Comparison of ENCODE assay signal across 1 fruit fly cellular context in the genomic region with DNA sequence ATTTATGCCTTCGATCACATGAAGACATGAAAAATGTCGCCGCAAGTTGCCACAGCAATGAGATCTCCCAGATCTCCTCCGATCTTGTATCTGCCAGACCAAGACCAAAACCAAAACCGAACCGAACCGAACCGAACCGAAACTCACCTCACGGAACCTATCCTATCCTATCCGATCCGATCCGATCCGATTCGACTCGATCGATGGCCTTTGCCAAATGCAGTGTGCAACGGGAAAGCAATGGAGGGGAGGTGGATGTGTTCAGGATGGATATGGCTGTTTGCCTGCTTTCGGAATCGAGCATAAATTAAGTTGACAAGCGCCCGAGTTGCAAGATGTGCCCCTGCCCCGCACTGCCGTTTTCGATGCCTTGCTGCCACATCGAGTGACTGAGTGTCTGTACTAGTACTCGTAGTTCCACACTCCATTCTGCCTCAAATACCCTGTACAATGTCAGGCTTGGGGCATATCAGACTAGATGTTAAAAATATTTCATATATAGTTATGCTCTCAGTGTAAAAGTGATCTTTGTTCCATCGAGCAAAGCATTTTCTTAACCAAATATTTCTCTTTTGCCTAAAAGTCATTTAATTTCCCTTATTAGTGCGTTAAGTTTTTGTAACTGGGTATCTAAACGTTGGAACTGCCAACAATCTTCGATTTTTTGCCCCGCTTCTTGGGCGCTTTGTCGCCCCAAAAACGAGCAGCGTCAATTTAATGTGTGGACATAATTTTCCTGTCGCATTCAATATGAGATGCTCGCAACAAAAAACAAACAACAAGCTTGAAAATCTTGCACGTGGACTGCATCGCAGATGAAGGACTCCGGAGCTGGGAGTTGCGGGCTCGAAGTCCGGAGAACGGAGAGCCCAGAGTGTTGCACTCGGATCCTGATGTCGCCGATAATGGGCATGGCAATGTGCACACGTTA.
TF ChIP-seq lines count a peak whose summit lies in the region.

No protein-coding gene starts in this region.

TF ChIP-seq in whole organism, embryonic, 481 proteins besides CTCF, POLR2A, EP300 and RAD21 (continued from another document):
- TF ChIP-seq dimm (GFP tag; IDR thresholded peaks at IDR 0.05; lab: Robert Waterston, UW), result 0 out of 2 replicates have a peak, but pooled peaks have one; percentile 22
- TF ChIP-seq GATAe (GFP tag; conservative IDR thresholded peaks at IDR 0.05; lab: Robert Waterston, UW), result no peak
- no peak for TF ChIP-seq cas (GFP tag; IDR thresholded peaks at IDR 0.05; lab: Robert Waterston, UW)
- no peak for TF ChIP-seq CG7928 (GFP tag; optimal IDR thresholded peaks at IDR 0.05; lab: Kevin White, UChicago)
- TF ChIP-seq hb (GFP tag; IDR thresholded peaks at IDR 0.05; lab: Robert Waterston, UW; ENCODE audit: partially characterized antibody), result no peak
- no peak for TF ChIP-seq CG15011 (GFP tag; optimal IDR thresholded peaks at IDR 0.05; lab: Kevin White, UChicago)
- peak; percentile 82 for TF ChIP-seq lmd (GFP tag; IDR thresholded peaks at IDR 0.05; lab: Robert Waterston, UW)
- TF ChIP-seq Pdp1 (GFP tag; optimal IDR thresholded peaks at IDR 0.05; lab: Kevin White, UChicago), result peak; percentile 77 to 84
- peak; percentile 60 for TF ChIP-seq CG12104 (GFP tag; optimal IDR thresholded peaks at IDR 0.05; lab: Kevin White, UChicago)
- TF ChIP-seq Neu2 (GFP tag; optimal IDR thresholded peaks at IDR 0.05; lab: Kevin White, UChicago; ENCODE audit: borderline replicate concordance), result peak; percentile 34
- no peak for TF ChIP-seq inv (GFP tag; IDR thresholded peaks at IDR 0.05; lab: Robert Waterston, UW; ENCODE audit: partially characterized antibody)
- TF ChIP-seq scrt (GFP tag; optimal IDR thresholded peaks at IDR 0.05; lab: Kevin White, UChicago), result no peak
- TF ChIP-seq lov (optimal IDR thresholded peaks at IDR 0.05; lab: Kevin White, UChicago), result no peak
- peak; percentile 72; the same call in 2 of the 3 replicates for TF ChIP-seq lov (GFP tag; IDR thresholded peaks at IDR 0.05; lab: Robert Waterston, UW)
- TF ChIP-seq CHES-1-like (GFP tag; optimal IDR thresholded peaks at IDR 0.05; lab: Kevin White, UChicago), result peak; percentile 25
- no peak for TF ChIP-seq CG8281 (tag; optimal IDR thresholded peaks at IDR 0.05; lab: Kevin White, UChicago)
- no peak for TF ChIP-seq CG15479 (GFP tag; optimal IDR thresholded peaks at IDR 0.05; lab: Kevin White, UChicago)
- peak; percentile 29 for TF ChIP-seq tup (GFP tag; optimal IDR thresholded peaks at IDR 0.05; lab: Kevin White, UChicago)
- TF ChIP-seq Dfd (GFP tag; optimal IDR thresholded peaks at IDR 0.05; lab: Kevin White, UChicago), result no peak
- TF ChIP-seq CG17912 (GFP tag; optimal IDR thresholded peaks at IDR 0.05; lab: Kevin White, UChicago), result no peak
- TF ChIP-seq MTF-1 (GFP tag; optimal IDR thresholded peaks at IDR 0.05; lab: Kevin White, UChicago; ENCODE audit: borderline replicate concordance), result no peak
- TF ChIP-seq unpg (GFP tag; optimal IDR thresholded peaks at IDR 0.05; lab: Kevin White, UChicago), result peak; percentile 86
- TF ChIP-seq CG9797 (GFP tag; optimal IDR thresholded peaks at IDR 0.05; lab: Kevin White, UChicago), result no peak
- no peak for TF ChIP-seq Rfx (GFP tag; IDR thresholded peaks at IDR 0.05; lab: Robert Waterston, UW)
- peak; percentile 17 for TF ChIP-seq CG10431 (GFP tag; optimal IDR thresholded peaks at IDR 0.05; lab: Kevin White, UChicago)
TF ChIP-seq in whole organism, embryonic: peak in this region for 317.
